Worm (Caenorhabditis elegans) whole organism, L3 larva: ENCODE results near the gene K02D10.1.
A peak's percentile ranks its signal among the peaks of the same experiment; 100 is the strongest.

Source experiments
- R02D3.7 ChIP-seq: fragments of 150-350 bp; optimal IDR thresholded peaks from 2 replicates; lab custom pipeline; 2014; ENCODE audit warnings: missing biosample characterization, missing genetic modification characterization
- ZK546.5 ChIP-seq: sonication (generic microtip); optimal IDR thresholded peaks from 2 replicates; lab custom pipeline; 2017; ENCODE audit warnings: missing biosample characterization, missing genetic modification characterization
- aly-2 ChIP-seq: fragments of 150-350 bp; optimal IDR thresholded peaks from 2 replicates; lab custom pipeline; 2014; ENCODE audit warnings: missing biosample characterization, missing genetic modification characterization
- ama-1 ChIP-seq: fragments of 150-350 bp; optimal IDR thresholded peaks from 2 replicates; lab custom pipeline; 2018
- ceh-16 ChIP-seq: sonication (generic microtip); optimal IDR thresholded peaks from 2 replicates; lab custom pipeline; 2017; ENCODE audit warnings: missing biosample characterization, missing genetic modification characterization
- ceh-28 ChIP-seq: fragments of 150-350 bp; optimal IDR thresholded peaks from 2 replicates; lab custom pipeline; 2014; ENCODE audit warnings: missing biosample characterization, missing genetic modification reagents, missing genetic modification characterization
- ceh-82 ChIP-seq: fragments of 150-350 bp; optimal IDR thresholded peaks from 2 replicates; lab custom pipeline; 2014; ENCODE audit warnings: missing biosample characterization, missing genetic modification characterization
- ceh-9 ChIP-seq: sonication (generic microtip); optimal IDR thresholded peaks from 2 replicates; lab custom pipeline; 2018; ENCODE audit warnings: missing biosample characterization, missing genetic modification characterization
- daf-12 ChIP-seq: fragments of 150-350 bp; optimal IDR thresholded peaks from 2 replicates; lab custom pipeline; 2014; ENCODE audit warnings: missing biosample characterization, missing genetic modification reagents, missing genetic modification characterization
- egl-27 ChIP-seq: sonication (generic microtip); optimal IDR thresholded peaks from 4 replicates; lab custom pipeline; 2017; ENCODE audit warnings: missing biosample characterization, missing genetic modification reagents, missing genetic modification characterization
- egl-5 ChIP-seq: fragments of 150-350 bp; optimal IDR thresholded peaks from 2 replicates; lab custom pipeline; 2017; ENCODE audit warnings: missing biosample characterization, missing genetic modification reagents, missing genetic modification characterization, inconsistent platforms
- elt-1 ChIP-seq: fragments of 150-350 bp; optimal IDR thresholded peaks from 2 replicates; lab custom pipeline; 2014; ENCODE audit warnings: missing biosample characterization, missing genetic modification characterization
- elt-2 ChIP-seq: sonication (generic microtip); optimal IDR thresholded peaks from 2 replicates; lab custom pipeline; 2016; ENCODE audit warnings: missing genetic modification reagents, mild to moderate bottlenecking, missing genetic modification characterization, missing compliant biosample characterization
- elt-3 ChIP-seq, 3 experiments: fragments of 150-350 bp in 1 of 3; sonication (generic microtip) in 2 of 3; optimal IDR thresholded peaks; 2 replicates in 2 of 3; 4 replicates in 1 of 3; lab custom pipeline; 2014 to 2017; ENCODE audit warnings: missing biosample characterization in 3 of 3, missing genetic modification characterization in 3 of 3
- eor-1 ChIP-seq, 2 experiments: fragments of 150-350 bp; optimal IDR thresholded peaks; 2 replicates each; lab custom pipeline; 2014 to 2018; ENCODE audit warnings: missing biosample characterization in 2 of 2, missing genetic modification characterization in 2 of 2
- fkh-10 ChIP-seq: sonication (generic microtip); optimal IDR thresholded peaks from 2 replicates; lab custom pipeline; 2017; ENCODE audit warnings: missing biosample characterization, missing genetic modification reagents, missing genetic modification characterization
- fkh-2 ChIP-seq: fragments of 150-350 bp; optimal IDR thresholded peaks from 2 replicates; lab custom pipeline; 2014; ENCODE audit warnings: missing biosample characterization, missing genetic modification reagents, missing genetic modification characterization
- fos-1 ChIP-seq: fragments of 150-350 bp; optimal IDR thresholded peaks from 2 replicates; lab custom pipeline; 2014; ENCODE audit warnings: missing biosample characterization, missing genetic modification characterization
- hmg-11 ChIP-seq: sonication (generic microtip); optimal IDR thresholded peaks from 2 replicates; lab custom pipeline; 2016; ENCODE audit warnings: missing genetic modification characterization, missing compliant biosample characterization
- jun-1 ChIP-seq: fragments of 150-350 bp; optimal IDR thresholded peaks from 2 replicates; lab custom pipeline; 2014; ENCODE audit warnings: missing biosample characterization, missing genetic modification reagents, missing genetic modification characterization
- lin-15B ChIP-seq: fragments of 150-350 bp; optimal IDR thresholded peaks from 2 replicates; lab custom pipeline; 2014; ENCODE audit warnings: missing biosample characterization, missing genetic modification characterization
- lin-39 ChIP-seq: fragments of 150-350 bp; optimal IDR thresholded peaks from 2 replicates; lab custom pipeline; 2018; ENCODE audit warnings: missing biosample characterization, missing genetic modification reagents, missing genetic modification characterization
- lsy-12 ChIP-seq: sonication (generic microtip); optimal IDR thresholded peaks from 2 replicates; lab custom pipeline; 2016; ENCODE audit warnings: mild to moderate bottlenecking, missing genetic modification characterization, missing compliant biosample characterization
- mdl-1 ChIP-seq: fragments of 150-350 bp; optimal IDR thresholded peaks from 2 replicates; lab custom pipeline; 2014; ENCODE audit warnings: missing biosample characterization, missing genetic modification characterization
- mml-1 ChIP-seq: fragments of 150-350 bp; sonication (generic microtip); optimal IDR thresholded peaks from 3 replicates; lab custom pipeline; 2014; ENCODE audit warnings: missing biosample characterization, missing genetic modification characterization
- nfya-1 ChIP-seq: sonication (generic microtip); optimal IDR thresholded peaks from 2 replicates; lab custom pipeline; 2017; ENCODE audit warnings: missing genetic modification characterization, mild to moderate bottlenecking, missing compliant biosample characterization, antibody characterized with exemption, moderate library complexity; ENCODE audit not compliant: insufficient read depth
- nhr-11 ChIP-seq: fragments of 150-350 bp; optimal IDR thresholded peaks from 2 replicates; lab custom pipeline; 2014; ENCODE audit warnings: missing biosample characterization, missing genetic modification characterization
- nhr-12 ChIP-seq: fragments of 150-350 bp; optimal IDR thresholded peaks from 2 replicates; lab custom pipeline; 2014; ENCODE audit warnings: missing biosample characterization, missing genetic modification characterization
- nhr-23 ChIP-seq: fragments of 150-350 bp; optimal IDR thresholded peaks from 2 replicates; lab custom pipeline; 2014; ENCODE audit warnings: missing biosample characterization, missing genetic modification reagents, missing genetic modification characterization
- nhr-237 ChIP-seq: fragments of 150-350 bp; optimal IDR thresholded peaks from 2 replicates; lab custom pipeline; 2014; ENCODE audit warnings: missing biosample characterization, missing genetic modification characterization
- nhr-25 ChIP-seq: sonication (generic microtip); optimal IDR thresholded peaks from 2 replicates; lab custom pipeline; 2017; ENCODE audit warnings: missing biosample characterization, missing genetic modification characterization
- nhr-28 ChIP-seq: fragments of 150-350 bp; optimal IDR thresholded peaks from 2 replicates; lab custom pipeline; 2014; ENCODE audit warnings: missing biosample characterization, missing genetic modification characterization
- nhr-43 ChIP-seq: sonication (generic microtip); optimal IDR thresholded peaks from 2 replicates; lab custom pipeline; 2016; ENCODE audit warnings: mild to moderate bottlenecking, missing genetic modification characterization, missing compliant biosample characterization; ENCODE audit not compliant: poor library complexity, severe bottlenecking
- nhr-67 ChIP-seq: fragments of 150-350 bp; optimal IDR thresholded peaks from 2 replicates; lab custom pipeline; 2014; ENCODE audit warnings: missing biosample characterization, missing genetic modification characterization
- nhr-76 ChIP-seq: fragments of 150-350 bp; sonication (generic microtip); optimal IDR thresholded peaks from 5 replicates; lab custom pipeline; 2014; ENCODE audit warnings: missing biosample characterization, missing genetic modification characterization
- nhr-77 ChIP-seq: fragments of 150-350 bp; optimal IDR thresholded peaks from 2 replicates; lab custom pipeline; 2014; ENCODE audit warnings: missing biosample characterization, missing genetic modification characterization
- pha-4 ChIP-seq: fragments of 150-350 bp; optimal IDR thresholded peaks from 2 replicates; lab custom pipeline; 2014; ENCODE audit warnings: missing biosample characterization, missing genetic modification reagents, missing genetic modification characterization
- pqm-1 ChIP-seq: fragments of 150-350 bp; optimal IDR thresholded peaks from 2 replicates; lab custom pipeline; 2017; ENCODE audit warnings: missing biosample characterization, missing genetic modification characterization, inconsistent platforms
- sea-2 ChIP-seq: fragments of 150-350 bp; sonication (generic microtip); optimal IDR thresholded peaks from 4 replicates; lab custom pipeline; 2014; ENCODE audit warnings: missing biosample characterization, missing genetic modification reagents, missing genetic modification characterization
- skn-1 ChIP-seq: fragments of 150-350 bp; optimal IDR thresholded peaks from 2 replicates; lab custom pipeline; 2014; ENCODE audit warnings: missing biosample characterization, missing genetic modification characterization
- snpc-4 ChIP-seq: fragments of 150-350 bp; optimal IDR thresholded peaks from 2 replicates; lab custom pipeline; 2014; ENCODE audit warnings: missing biosample characterization, missing genetic modification characterization
- tbx-2 ChIP-seq: sonication (generic microtip); optimal IDR thresholded peaks from 2 replicates; lab custom pipeline; 2016; ENCODE audit warnings: mild to moderate bottlenecking, missing genetic modification characterization, missing compliant biosample characterization
- unc-39 ChIP-seq: sonication (generic microtip); optimal IDR thresholded peaks from 4 replicates; lab custom pipeline; 2017; ENCODE audit warnings: missing biosample characterization, missing genetic modification characterization
- unc-62 ChIP-seq: fragments of 150-350 bp; sonication (generic microtip); optimal IDR thresholded peaks from 4 replicates; lab custom pipeline; 2014; ENCODE audit warnings: missing biosample characterization, missing genetic modification reagents, missing genetic modification characterization
- zag-1 ChIP-seq: fragments of 150-350 bp; optimal IDR thresholded peaks from 2 replicates; lab custom pipeline; 2014; ENCODE audit warnings: missing biosample characterization, missing genetic modification characterization
- ztf-11 ChIP-seq: fragments of 150-350 bp; optimal IDR thresholded peaks from 2 replicates; lab custom pipeline; 2014; ENCODE audit warnings: missing biosample characterization, missing genetic modification characterization
- ztf-4 ChIP-seq: fragments of 150-350 bp; optimal IDR thresholded peaks from 2 replicates; lab custom pipeline; 2014; ENCODE audit warnings: missing biosample characterization, missing genetic modification characterization

K02D10.1 gene

DNA sequence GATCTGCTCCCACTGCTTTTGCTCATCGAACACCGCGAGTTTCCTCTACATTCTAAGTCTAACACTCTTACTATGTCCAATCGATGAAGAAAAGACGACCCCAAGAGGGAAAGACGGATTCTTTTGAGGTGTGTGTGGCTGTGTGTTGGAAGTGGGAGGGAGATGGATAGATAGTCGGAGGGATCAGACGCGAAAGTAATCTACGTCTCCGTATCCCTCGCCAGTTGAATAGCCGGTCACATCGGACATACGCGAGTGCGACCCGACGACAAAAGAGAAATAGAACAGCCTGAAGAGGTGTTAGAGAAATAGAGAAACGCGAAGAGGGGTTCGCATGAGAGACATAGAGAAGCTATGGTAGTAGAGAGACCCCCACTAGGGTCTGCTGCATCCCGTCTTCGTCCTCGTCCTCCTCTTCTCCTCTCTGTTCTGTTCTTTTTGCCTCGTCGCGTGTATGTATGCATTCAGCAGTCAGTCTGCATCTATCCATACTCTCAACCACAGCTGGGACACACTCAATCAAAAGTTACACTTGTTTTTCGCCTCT is 26.3 kb downstream of the K02D10.1 start:
- TF ChIP-seq elt-1 (tag; lab: Kevin White, UChicago) (peak; percentile 83), fkh-2 (no peak), pha-4 (peak; percentile 90), fos-1 (tag; lab: Kevin White, UChicago) (peak; percentile 53), ztf-4 (peak; percentile 78), nhr-76 (tag; lab: Kevin White, UChicago) (peak; percentile 2), nhr-23 (tag; lab: Kevin White, UChicago) (peak; percentile 99), unc-39 (tag; lab: Kevin White, UChicago) (peak; percentile 20), lsy-12 (tag; lab: Kevin White, UChicago) (peak; percentile 94), ceh-16 (tag; lab: Kevin White, UChicago) (no peak), pqm-1 (tag; lab: Kevin White, UChicago) (peak; percentile 85), unc-62 (GFP tag; lab: Kevin White, UChicago) (peak; percentile 95), nhr-43 (peak; percentile 97), ceh-82 (tag; lab: Kevin White, UChicago) (peak; percentile 91), ceh-9 (tag; lab: Kevin White, UChicago) (peak; percentile 53), lin-15B (tag; lab: Kevin White, UChicago) (peak; percentile 71), ama-1 (lab: Kevin White, UChicago) (peak; percentile 60), snpc-4 (tag; lab: Kevin White, UChicago) (peak; percentile 97), lin-39 (tag; lab: Kevin White, UChicago) (peak; percentile 93), elt-2 (tag; lab: Kevin White, UChicago) (peak; percentile 66), jun-1 (peak; percentile 96), fkh-10 (GFP tag; lab: Kevin White, UChicago) (peak; percentile 95), R02D3.7 (tag; lab: Kevin White, UChicago) (peak; percentile 83), egl-27 (tag; lab: Kevin White, UChicago) (peak; percentile 88), ztf-11 (tag; lab: Kevin White, UChicago) (no peak), nhr-28 (tag; lab: Kevin White, UChicago) (no peak), hmg-11 (tag; lab: Kevin White, UChicago) (peak; percentile 100), skn-1 (tag; lab: Kevin White, UChicago) (peak; percentile 54), sea-2 (GFP tag; lab: Kevin White, UChicago) (peak; percentile 94), elt-3 (tag; optimal IDR thresholded peaks at IDR 0.05; lab: Kevin White, UChicago) (peak in 1 of 3 experiments; percentile 36), nhr-12 (tag; lab: Kevin White, UChicago) (no peak), nhr-237 (tag; lab: Kevin White, UChicago) (no peak), nhr-67 (tag; lab: Kevin White, UChicago) (no peak), ceh-28 (peak; percentile 95), nhr-11 (tag; lab: Kevin White, UChicago) (peak; percentile 93), nhr-25 (peak; percentile 98), nhr-77 (tag; lab: Kevin White, UChicago) (peak; percentile 60), daf-12 (tag; lab: Kevin White, UChicago) (peak; percentile 63), mml-1 (tag; lab: Kevin White, UChicago) (no peak), egl-5 (tag; lab: Kevin White, UChicago) (peak; percentile 68), zag-1 (tag; lab: Kevin White, UChicago) (peak; percentile 87), mdl-1 (peak; percentile 96), tbx-2 (peak; percentile 93), aly-2 (tag; lab: Kevin White, UChicago) (no peak), ZK546.5 (tag; lab: Kevin White, UChicago) (no peak), nfya-1 (peak; percentile 97), eor-1 (tag; optimal IDR thresholded peaks at IDR 0.05; lab: Kevin White, UChicago) (peak in 1 of 2 experiments; percentile 41)
